Fruit fly (Drosophila melanogaster): Measurements from ENCODE around the gene CG14829.
A peak's percentile ranks its signal among the peaks of the same experiment; 100 is the strongest.

dm6 chr3L:7243775-7244438 lies 6.0 kb upstream of the CG14829 start, which contains the start of the genes mRpL50 and mei-P22:
- TF ChIP-seq CG7045 (GFP tag; optimal IDR thresholded peaks at IDR 0.05) = no peak
- no peak for TF ChIP-seq CG12768 (GFP tag; optimal IDR thresholded peaks at IDR 0.05)
- no peak for TF ChIP-seq ovo (GFP tag; optimal IDR thresholded peaks at IDR 0.05)
- TF ChIP-seq cnc (optimal IDR thresholded peaks at IDR 0.05) = no peak
- TF ChIP-seq CG7101 (tag; optimal IDR thresholded peaks at IDR 0.05) = peak; percentile 22
- no peak for TF ChIP-seq Hr96 (GFP tag; optimal IDR thresholded peaks at IDR 0.05)
- no peak for TF ChIP-seq CG11617 (GFP tag; optimal IDR thresholded peaks at IDR 0.05)
- peak; percentile 4 for TF ChIP-seq toe (GFP tag; optimal IDR thresholded peaks at IDR 0.05)
- TF ChIP-seq CG1620 (GFP tag; optimal IDR thresholded peaks at IDR 0.05) = peak; percentile 6
- TF ChIP-seq bab1 (GFP tag; optimal IDR thresholded peaks at IDR 0.05) = peak; percentile 21
